Fruit fly (Drosophila melanogaster) S2 (cell line): ENCODE results near the gene Mipp1.

Source experiments
- CG8478 ChIP-seq: fragments of >200 bp; optimal IDR thresholded peaks from 2 replicates; lab custom pipeline; 2018
- CTCF ChIP-seq, 2 experiments: fragments of >200 bp; optimal IDR thresholded peaks; 2 replicates each; lab custom pipeline; 2018

Gene Mipp1

DNA sequence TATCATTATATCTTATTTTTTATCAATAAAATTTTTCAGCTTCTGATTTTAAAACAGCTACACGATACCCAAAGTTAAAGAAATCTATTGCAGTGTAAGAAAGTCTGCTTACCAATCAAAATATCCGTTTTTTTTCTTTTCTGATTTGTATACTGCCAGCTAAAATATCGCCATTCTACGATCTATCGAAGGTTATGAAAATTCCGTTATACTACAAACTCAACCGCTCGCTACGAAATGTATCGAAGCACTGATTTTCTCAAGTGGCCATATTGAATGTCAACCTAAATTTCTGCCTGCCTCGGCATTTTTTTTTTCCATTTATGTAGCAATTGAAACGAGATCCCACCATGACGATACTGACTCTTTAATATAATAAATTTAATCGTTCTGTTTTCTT lies 6.9 kb upstream of the Mipp1 start, which contains the start of gene nxf2:
Gene nxf2, minus strand, starts transcription at position 258 of the 400 bp plus-strand sequence.
- no peak for TF ChIP-seq CTCF (optimal IDR thresholded peaks at IDR 0.05; lab: Kevin White, UChicago)
- no peak for TF ChIP-seq CG8478

DNA sequence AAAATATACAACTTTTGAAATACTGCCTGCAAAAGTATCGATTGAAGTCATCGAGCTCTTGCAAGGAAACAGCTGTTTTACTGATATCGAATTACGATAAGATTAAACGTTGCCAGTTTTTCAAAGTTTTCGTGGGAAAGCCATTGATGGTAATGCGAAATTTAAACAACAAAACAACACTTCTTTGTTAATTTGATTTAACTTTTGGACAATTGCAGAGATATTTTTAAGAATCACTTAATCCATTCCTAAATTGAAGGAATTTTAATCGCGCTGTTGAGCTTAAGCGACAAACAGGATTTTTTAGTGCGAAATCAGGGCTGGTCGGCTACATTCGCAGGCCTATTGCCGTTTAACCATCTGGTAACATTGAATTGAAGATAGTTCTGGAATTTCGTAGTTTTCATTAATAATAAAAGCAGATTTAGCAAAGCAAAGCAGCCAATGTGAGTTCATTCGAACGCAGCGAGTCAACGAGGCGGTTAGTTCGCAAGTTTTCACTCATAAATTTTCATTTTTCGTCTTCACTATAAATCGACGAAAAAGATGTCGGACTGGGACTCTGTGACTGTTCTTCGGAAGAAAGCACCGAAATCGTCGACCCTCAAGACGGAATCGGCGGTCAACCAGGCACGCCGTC lies 1.3 kb upstream of the Mipp1 start, which contains the start of gene mbf1:
Gene mbf1, plus strand, starts transcription at position 130 of the 640 bp plus-strand sequence.
- TF ChIP-seq CG8478 (no peak), CTCF (optimal IDR thresholded peaks at IDR 0.05; lab: Kevin White, UChicago) (peak in 1 of 2 experiments; percentile 7)

DNA sequence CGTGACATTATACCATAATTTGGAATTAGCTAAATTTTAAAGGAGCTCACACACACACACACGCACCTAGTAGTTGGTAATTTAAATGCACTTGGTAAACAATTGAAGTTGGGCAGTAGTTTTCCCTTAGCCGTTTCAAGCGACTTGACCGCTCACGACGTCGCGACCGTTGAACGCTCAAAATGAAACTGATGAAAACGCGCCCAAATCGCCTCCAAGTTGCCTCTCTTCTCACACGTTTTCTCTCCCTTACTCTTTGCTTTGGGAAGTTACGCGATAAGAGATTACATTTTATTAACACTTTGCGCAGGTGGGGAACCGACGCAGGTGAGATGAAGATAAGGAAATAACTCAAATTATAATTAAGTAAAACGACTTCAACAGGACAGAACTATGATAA lies 926 bp downstream of the Mipp1 start:
- TF ChIP-seq CG8478 (no peak), CTCF (optimal IDR thresholded peaks at IDR 0.05; lab: Kevin White, UChicago) (no peak)

DNA sequence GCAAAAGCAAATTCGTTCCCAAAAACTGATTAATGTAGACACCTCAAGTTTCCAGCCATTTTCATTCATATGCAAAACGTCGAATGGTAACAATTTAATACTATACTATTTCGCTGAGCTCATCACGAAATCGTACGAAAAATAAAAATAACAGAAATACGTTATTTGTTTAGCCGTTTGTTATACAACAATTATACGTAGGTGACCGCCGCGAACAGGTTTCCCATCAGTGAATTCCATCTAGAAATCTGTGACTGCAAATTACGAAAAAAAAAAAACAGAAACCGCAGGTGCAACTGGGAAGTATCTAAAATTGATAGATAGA lies 1.4 kb downstream of the Mipp1 start:
- no peak for TF ChIP-seq CG8478
- no peak for TF ChIP-seq CTCF (optimal IDR thresholded peaks at IDR 0.05; lab: Kevin White, UChicago)

DNA sequence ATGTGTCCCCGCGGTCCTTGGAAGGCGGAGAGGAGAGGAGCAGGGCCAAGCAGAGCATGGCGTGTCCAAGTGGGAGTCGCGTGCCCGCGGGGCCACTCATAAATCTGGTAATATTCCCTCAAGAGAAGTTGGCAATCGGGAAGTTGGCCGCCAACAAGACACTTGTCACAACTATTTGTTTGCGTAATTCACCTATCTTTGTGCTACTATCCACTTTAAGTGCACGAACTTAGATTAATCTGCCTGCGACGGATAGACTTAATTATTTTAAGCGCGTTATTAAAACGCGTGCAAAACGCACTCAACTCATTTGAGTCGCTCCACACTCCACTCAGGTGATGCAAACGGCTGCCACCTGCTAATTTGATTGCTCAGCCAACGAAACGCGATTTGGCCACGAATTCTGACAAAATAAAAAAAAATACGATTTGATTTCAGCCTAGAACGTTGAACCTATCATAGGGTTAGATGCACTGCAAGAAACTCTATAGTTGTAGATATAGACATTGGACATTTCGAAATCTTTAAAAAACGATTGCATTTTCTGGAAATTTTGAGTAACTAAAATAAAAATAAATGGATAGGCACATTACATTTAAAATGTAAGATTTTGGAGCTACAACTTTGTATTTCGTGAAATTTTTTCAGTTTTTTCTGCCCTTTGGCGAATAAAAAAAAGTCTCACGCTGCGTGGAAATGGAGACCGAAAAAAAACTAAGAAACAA lies 2.0 kb downstream of the Mipp1 start:
- no peak for TF ChIP-seq CG8478
- TF ChIP-seq CTCF (optimal IDR thresholded peaks at IDR 0.05; lab: Kevin White, UChicago): no peak

DNA sequence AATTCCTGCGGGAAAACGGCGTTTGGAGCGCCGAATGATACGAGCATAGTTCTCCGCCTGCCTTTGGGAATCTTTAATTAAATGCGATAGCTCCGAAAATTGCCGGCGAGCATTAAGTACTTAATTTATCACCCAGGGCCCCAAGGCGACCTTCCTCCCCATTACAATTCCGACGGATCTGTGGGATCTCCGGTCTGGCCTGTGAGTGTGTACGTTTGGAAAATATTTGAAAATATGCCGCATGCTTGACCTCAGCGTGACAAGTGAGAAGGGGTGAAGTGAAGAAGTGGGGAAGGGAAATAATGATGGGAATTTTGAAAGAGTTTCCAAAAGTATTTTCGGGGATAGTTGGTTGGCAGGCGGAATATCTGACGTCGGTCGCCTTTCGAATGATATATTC lies 3.7 kb downstream of the Mipp1 start:
- TF ChIP-seq CG8478 (no peak), CTCF (optimal IDR thresholded peaks at IDR 0.05; lab: Kevin White, UChicago) (no peak)

DNA sequence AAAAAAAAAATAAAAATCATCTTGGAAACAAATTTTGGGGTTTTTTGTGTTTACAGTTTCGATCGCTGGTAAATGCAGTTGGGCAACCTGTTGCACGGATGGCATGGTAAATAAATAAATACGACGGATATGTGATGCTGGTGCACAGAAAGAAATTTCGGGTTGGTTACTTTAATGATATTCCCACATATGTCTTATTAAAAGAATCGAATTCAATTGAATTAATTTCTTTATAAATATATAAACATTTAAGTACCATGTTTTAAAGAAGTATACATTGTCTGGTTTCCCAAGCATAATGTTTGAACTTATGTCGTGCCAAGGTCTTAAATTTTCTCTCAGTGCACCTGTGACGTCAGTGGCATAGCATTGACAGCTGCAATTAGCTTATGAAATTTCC lies 5.6 kb downstream of the Mipp1 start:
- TF ChIP-seq CTCF (optimal IDR thresholded peaks at IDR 0.05; lab: Kevin White, UChicago): no peak
- no peak for TF ChIP-seq CG8478

DNA sequence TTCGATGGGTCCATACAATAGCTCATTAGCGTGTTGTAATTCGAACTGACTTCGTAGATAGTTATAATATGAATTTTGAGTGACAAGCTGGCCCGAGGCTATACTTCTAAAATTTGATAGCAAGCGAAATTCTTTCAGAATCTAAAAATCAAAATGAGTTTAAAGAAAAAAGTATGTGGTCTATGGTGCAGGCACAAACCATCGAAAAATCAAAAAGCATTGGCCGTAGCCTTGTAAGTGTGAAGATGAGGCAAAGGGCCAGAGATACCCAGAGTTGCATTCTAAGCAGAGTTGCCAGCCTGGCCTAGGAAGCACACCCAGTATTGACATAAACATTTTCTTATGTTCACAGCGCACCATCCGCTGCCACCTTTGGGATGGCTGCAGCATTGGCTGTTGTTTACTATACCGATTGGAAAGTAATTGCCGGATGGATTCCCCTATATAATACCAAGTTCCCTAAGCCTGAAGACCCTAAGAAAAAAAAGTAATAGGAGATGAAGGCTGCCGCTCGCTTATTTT lies 6.4 kb downstream of the Mipp1 start, which contains the start of gene UQCR-6.4L:
Gene UQCR-6.4L, plus strand, starts transcription at position 51 of the 522 bp plus-strand sequence.
- TF ChIP-seq CG8478: no peak
- no peak for TF ChIP-seq CTCF (optimal IDR thresholded peaks at IDR 0.05; lab: Kevin White, UChicago)

DNA sequence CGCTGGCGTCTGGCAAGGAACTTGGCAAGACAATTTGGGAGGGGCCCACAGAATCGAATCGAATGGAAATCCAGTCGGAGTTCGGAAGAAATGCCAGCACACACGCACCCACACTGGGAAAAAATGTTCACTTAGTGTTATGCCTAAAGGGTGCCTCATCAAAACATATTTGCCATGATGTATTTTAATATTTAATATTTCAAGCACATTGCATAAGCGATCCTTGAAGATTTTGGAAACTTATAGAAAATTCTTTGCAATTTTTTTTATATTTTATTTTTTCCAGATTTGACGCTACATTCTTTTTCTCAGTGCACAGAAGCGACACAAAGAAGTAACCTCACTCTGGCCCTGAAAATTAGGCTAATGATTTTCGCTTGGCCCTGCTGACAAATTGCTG lies 7.0 kb downstream of the Mipp1 start:
- no peak for TF ChIP-seq CTCF (optimal IDR thresholded peaks at IDR 0.05; lab: Kevin White, UChicago)

DNA sequence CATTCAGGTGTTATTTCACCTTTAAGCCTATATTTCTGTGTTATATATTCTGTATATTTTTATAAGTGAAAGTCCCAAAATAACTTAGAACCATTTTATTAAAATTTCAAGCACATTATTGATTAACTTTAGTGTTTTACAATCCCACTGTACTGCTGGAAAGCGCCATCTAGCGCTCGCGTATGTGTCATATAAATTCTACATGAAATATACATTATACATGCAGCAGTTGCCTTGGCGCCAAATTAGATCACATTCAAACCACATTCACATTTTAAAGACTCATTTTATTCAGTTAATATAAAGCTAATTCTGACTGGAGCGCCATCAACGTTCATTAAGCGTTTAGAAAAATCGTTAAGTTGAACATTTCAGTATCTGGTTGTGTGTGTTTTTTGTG lies 9.8 kb downstream of the Mipp1 start:
- peak; percentile 86 to 92 for TF ChIP-seq CTCF (optimal IDR thresholded peaks at IDR 0.05; lab: Kevin White, UChicago)
- no peak for TF ChIP-seq CG8478

DNA sequence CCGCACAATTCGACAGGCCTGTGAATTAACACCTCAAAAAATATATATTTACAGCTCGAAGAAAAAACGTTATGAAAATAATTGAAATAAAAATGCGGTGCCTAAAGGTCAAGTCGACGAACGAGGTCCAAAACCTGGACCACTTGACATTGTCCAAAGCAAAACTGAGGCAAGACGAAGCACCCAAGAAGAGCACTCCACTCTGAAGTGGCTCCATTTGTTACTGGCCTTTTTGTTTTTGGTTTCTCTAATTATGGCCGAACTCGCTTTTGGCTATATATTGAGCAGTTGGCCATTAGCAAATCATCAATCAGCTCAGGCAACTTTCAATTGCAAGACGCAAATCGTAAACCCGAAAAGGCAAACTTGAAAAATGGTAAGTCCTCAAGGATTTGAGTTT lies 16.6 kb downstream of the Mipp1 start, which contains the start of gene CG4229:
Gene CG4229, plus strand, starts transcription at position 301 of the 400 bp plus-strand sequence.
- TF ChIP-seq CTCF (optimal IDR thresholded peaks at IDR 0.05; lab: Kevin White, UChicago): no peak

DNA sequence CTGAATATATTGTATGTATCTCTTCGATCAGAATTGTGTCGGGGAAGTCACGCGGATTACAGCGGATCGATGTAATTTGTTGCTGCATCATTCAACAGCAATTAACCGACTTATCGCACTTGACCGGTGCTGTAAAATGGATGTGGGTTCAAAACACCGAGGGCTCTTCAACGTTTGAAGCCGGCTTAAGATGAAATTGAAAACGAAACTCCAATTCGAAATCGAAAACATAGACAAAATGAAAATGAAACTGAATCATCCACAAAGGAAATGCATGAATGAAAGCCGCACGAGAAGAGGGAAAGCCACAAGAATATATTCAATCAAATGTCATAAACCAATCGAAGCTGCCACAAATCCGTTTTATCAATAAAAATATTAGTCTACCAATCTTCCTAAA lies 27.0 kb downstream of the Mipp1 start:
- TF ChIP-seq CG8478 (no peak), CTCF (optimal IDR thresholded peaks at IDR 0.05; lab: Kevin White, UChicago) (no peak)

DNA sequence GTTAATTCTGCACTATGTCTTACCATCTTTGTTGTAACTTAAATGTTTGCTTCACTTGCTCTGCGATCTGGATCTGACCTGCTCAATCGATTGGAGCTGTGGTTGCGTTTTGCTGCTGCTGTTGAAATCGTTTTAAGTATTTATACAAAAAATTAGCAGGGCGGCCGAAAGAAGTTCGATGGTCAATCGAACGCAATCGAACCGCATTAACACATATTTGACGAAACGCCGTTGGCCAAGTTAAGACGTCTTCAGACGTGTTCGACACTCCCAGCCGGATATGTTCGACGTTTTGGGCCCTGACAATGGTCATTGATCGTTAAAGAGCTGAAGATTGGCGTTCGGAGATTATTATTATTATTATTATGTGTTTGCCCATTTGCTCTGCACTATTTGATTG lies 27.6 kb downstream of the Mipp1 start, which contains the start of gene CG13033:
Gene CG13033, minus strand, starts transcription at position 118 of the 400 bp plus-strand sequence.
- no peak for TF ChIP-seq CTCF (optimal IDR thresholded peaks at IDR 0.05; lab: Kevin White, UChicago)
- no peak for TF ChIP-seq CG8478

DNA sequence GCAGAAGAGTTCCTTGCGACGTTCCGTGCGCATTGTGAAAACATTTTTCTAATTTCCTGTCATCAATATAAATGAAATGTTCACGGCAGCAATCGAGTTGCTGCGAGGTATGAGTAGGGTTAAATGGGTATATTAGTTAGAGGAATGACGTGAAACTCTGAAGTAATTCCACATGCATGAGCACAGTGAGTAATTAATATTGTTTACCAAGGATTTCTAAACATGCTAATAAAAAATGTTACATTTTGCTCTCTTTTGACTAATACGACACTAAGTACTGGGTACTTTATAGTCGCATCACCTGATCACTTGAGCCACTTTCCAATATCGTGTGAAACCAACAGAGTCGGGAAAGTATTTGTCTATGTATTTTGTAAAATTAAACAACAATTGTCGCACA lies 28.9 kb downstream of the Mipp1 start:
- TF ChIP-seq CTCF (optimal IDR thresholded peaks at IDR 0.05; lab: Kevin White, UChicago) (no peak), CG8478 (no peak)

DNA sequence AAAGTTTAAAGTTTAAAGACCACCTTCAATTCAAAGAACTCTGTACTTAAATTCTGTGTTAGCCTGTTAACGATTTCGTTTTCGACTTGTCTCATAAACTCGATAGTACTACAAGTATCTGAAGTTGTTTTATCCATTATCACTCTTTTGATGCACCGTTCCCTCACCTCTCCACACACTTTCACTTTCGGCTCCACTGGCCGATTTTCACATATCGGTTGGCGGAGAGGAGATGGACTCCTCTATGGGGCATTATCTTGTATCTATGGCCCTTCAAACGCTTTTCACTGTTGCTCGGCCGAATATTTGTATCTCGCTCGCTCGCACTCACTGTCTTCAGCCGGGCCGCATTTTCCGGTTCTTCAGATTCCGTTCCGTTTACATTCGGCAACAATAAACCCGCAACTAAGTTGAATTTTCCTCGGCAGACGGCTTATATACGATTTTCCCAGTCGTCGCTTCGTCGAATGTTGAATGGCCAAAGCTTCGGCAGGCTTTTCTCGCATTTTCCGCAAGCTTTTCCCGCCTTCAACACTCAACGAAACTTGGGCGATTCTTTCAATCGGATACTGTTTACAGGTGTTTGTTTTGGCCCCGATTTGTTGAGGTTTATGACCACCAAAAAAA lies 30.0 kb downstream of the Mipp1 start, which contains the start of gene CG43373:
Gene CG43373, minus strand, starts transcription at position 373 of the 627 bp plus-strand sequence.
- TF ChIP-seq CTCF (optimal IDR thresholded peaks at IDR 0.05; lab: Kevin White, UChicago): no peak
- TF ChIP-seq CG8478: no peak

DNA sequence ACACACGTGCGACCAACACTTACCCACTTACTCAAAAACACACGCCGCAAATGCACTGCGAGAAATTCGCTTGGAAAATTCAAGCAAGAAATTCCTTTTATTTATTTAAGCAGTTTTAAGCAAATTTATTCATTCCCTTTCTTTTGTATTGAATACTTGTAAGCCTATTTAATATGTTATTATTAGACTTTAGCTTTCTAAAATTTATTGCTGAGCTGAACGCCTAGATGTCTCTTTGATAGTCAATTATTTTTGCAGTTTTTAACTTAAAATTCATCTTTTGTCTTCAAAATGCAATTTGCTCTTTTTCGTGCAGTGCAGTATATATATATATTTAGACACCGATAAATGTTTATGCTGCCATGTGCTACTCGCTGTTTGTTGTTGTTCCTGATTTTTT lies 39.2 kb downstream of the Mipp1 start:
- TF ChIP-seq CTCF (optimal IDR thresholded peaks at IDR 0.05; lab: Kevin White, UChicago) (no peak), CG8478 (no peak)
